Fruit fly (Drosophila melanogaster) whole organism, embryonic: Measurements from ENCODE around the gene CG10510.
A peak's percentile ranks its signal among the peaks of the same experiment; 100 is the strongest.

Experiments
- BtbVII ChIP-seq: fragments of 200-800 bp; sonication (Bioruptor generic); optimal IDR thresholded peaks from 3 replicates; lab custom pipeline; 2017; ENCODE audit warnings: missing biosample characterization, mild to moderate bottlenecking, missing genetic modification characterization
- CG10147 ChIP-seq: fragments of 200-800 bp; sonication (Bioruptor generic); optimal IDR thresholded peaks from 2 replicates; lab custom pipeline; 2019; ENCODE audit warnings: missing biosample characterization, mild to moderate bottlenecking, missing genetic modification characterization, moderate library complexity
- CG10431 ChIP-seq: fragments of 200-800 bp; sonication (Bioruptor generic); optimal IDR thresholded peaks from 3 replicates; lab custom pipeline; 2018; ENCODE audit warnings: missing biosample characterization, mild to moderate bottlenecking, missing genetic modification characterization
- CG11085 ChIP-seq: fragments of 200-800 bp; sonication (Bioruptor generic); IDR thresholded peaks from 2 replicates; pipeline ENCODE4 v1.3.6; 2022; ENCODE audit warnings: missing biosample characterization, missing genetic modification characterization
- CG11093 ChIP-seq: fragments of 200-800 bp; sonication (Bioruptor generic); IDR thresholded peaks from 3 replicates; pipeline ENCODE4 v1.3.6; 2022; ENCODE audit warnings: missing biosample characterization, missing genetic modification characterization
- CG11247 ChIP-seq: fragments of 200-800 bp; sonication (Bioruptor generic); IDR thresholded peaks from 2 replicates; pipeline ENCODE4 v1.3.6; 2022; ENCODE audit warnings: missing biosample characterization, missing genetic modification characterization
- CG11504 ChIP-seq: fragments of 200-800 bp; sonication (Bioruptor generic); optimal IDR thresholded peaks from 3 replicates; lab custom pipeline; 2019; ENCODE audit warnings: missing biosample characterization, mild to moderate bottlenecking, missing genetic modification characterization, moderate library complexity
- CG12236 ChIP-seq: fragments of 200-800 bp; sonication (Bioruptor generic); optimal IDR thresholded peaks from 2 replicates; lab custom pipeline; 2016; ENCODE audit warnings: missing biosample characterization, missing genetic modification characterization
- CG12659 ChIP-seq: fragments of 200-800 bp; sonication (Bioruptor generic); optimal IDR thresholded peaks from 3 replicates; lab custom pipeline; 2017; ENCODE audit warnings: mild to moderate bottlenecking, missing biosample characterization, missing genetic modification reagents, missing genetic modification characterization
- CG14860 ChIP-seq: fragments of 200-800 bp; sonication (Bioruptor generic); IDR thresholded peaks from 3 replicates; pipeline ENCODE4 v1.3.6; 2022; ENCODE audit warnings: missing biosample characterization, missing genetic modification characterization; ENCODE audit not compliant: partially characterized antibody
- CG1647 ChIP-seq: fragments of 200-800 bp; sonication (Bioruptor generic); optimal IDR thresholded peaks from 3 replicates; lab custom pipeline; 2016; ENCODE audit warnings: missing biosample characterization, missing genetic modification characterization
- CG16779 ChIP-seq: fragments of 200-800 bp; sonication (Bioruptor generic); IDR thresholded peaks from 2 replicates; pipeline ENCODE4 v1.3.6; 2022; ENCODE audit warnings: missing biosample characterization, missing genetic modification characterization
- CG17186 ChIP-seq: fragments of 200-800 bp; sonication (Bioruptor generic); optimal IDR thresholded peaks from 3 replicates; lab custom pipeline; 2017; ENCODE audit warnings: missing biosample characterization, missing genetic modification reagents, missing genetic modification characterization
- CG17385 ChIP-seq: fragments of 200-800 bp; sonication (Bioruptor generic); optimal IDR thresholded peaks from 3 replicates; lab custom pipeline; 2018; ENCODE audit warnings: missing biosample characterization, mild to moderate bottlenecking, missing genetic modification characterization
- CG17612 ChIP-seq: fragments of 200-800 bp; sonication (Bioruptor generic); IDR thresholded peaks from 2 replicates; pipeline ENCODE4 v1.3.6; 2022; ENCODE audit warnings: missing biosample characterization, missing genetic modification characterization
- CG31441 ChIP-seq: fragments of 200-800 bp; sonication (Bioruptor generic); IDR thresholded peaks from 2 replicates; pipeline ENCODE4 v1.3.6; 2022; ENCODE audit warnings: missing biosample characterization, missing genetic modification characterization
- CG4617 ChIP-seq: fragments of 200-800 bp; sonication (Bioruptor generic); optimal IDR thresholded peaks from 3 replicates; lab custom pipeline; 2016; ENCODE audit warnings: missing biosample characterization, missing genetic modification characterization, borderline replicate concordance
- CG7357 ChIP-seq: fragments of 200-800 bp; sonication (Bioruptor generic); IDR thresholded peaks from 3 replicates; pipeline ENCODE4 v1.3.6; 2022; ENCODE audit warnings: missing biosample characterization, missing genetic modification characterization
- CG7928 ChIP-seq: fragments of 200-800 bp; sonication (Bioruptor generic); optimal IDR thresholded peaks from 2 replicates; lab custom pipeline; 2017; ENCODE audit warnings: missing biosample characterization, mild to moderate bottlenecking, missing genetic modification characterization
- CG7987 ChIP-seq: fragments of 200-800 bp; sonication (Bioruptor generic); optimal IDR thresholded peaks from 2 replicates; lab custom pipeline; 2018; ENCODE audit warnings: missing biosample characterization, mild to moderate bottlenecking, missing genetic modification characterization, moderate library complexity
- CG8388 ChIP-seq: fragments of 200-800 bp; sonication (Bioruptor generic); optimal IDR thresholded peaks from 2 replicates; lab custom pipeline; 2019; ENCODE audit warnings: missing biosample characterization, mild to moderate bottlenecking, missing genetic modification characterization, moderate library complexity
- CG9215 ChIP-seq: fragments of 200-800 bp; sonication (Bioruptor generic); IDR thresholded peaks from 2 replicates; pipeline ENCODE4 v1.3.6; 2022; ENCODE audit warnings: missing biosample characterization, missing genetic modification characterization
- CG9932 ChIP-seq: fragments of 200-800 bp; sonication (Bioruptor generic); IDR thresholded peaks from 2 replicates; pipeline ENCODE4 v1.3.6; 2022; ENCODE audit warnings: missing biosample characterization, missing genetic modification characterization
- CkIIα-i1 ChIP-seq: fragments of 200-800 bp; sonication (Bioruptor generic); IDR thresholded peaks from 2 replicates; pipeline ENCODE4 v1.3.6; 2022; ENCODE audit warnings: missing biosample characterization, missing genetic modification characterization
- Dad ChIP-seq: fragments of 200-800 bp; sonication (Bioruptor generic); optimal IDR thresholded peaks from 3 replicates; lab custom pipeline; 2016; ENCODE audit warnings: missing biosample characterization, missing genetic modification characterization
- Dref ChIP-seq: fragments of 200-800 bp; sonication (Bioruptor generic); IDR thresholded peaks from 2 replicates; pipeline ENCODE4 v1.3.6; 2022; ENCODE audit warnings: missing biosample characterization, missing genetic modification characterization
- Gug ChIP-seq: fragments of 200-800 bp; sonication (Bioruptor generic); IDR thresholded peaks from 4 replicates; pipeline ENCODE4 v1.3.6; 2022; ENCODE audit warnings: missing biosample characterization, missing genetic modification characterization
- HmgD ChIP-seq: fragments of 200-800 bp; sonication (Bioruptor generic); optimal IDR thresholded peaks from 3 replicates; lab custom pipeline; 2016; ENCODE audit warnings: missing biosample characterization, missing genetic modification characterization
- MTF-1 ChIP-seq: fragments of 200-800 bp; sonication (Bioruptor generic); optimal IDR thresholded peaks from 2 replicates; lab custom pipeline; 2018; ENCODE audit warnings: missing biosample characterization, mild to moderate bottlenecking, missing genetic modification characterization, borderline replicate concordance
- Myb ChIP-seq: fragments of 200-800 bp; sonication (Bioruptor generic); optimal IDR thresholded peaks from 2 replicates; lab custom pipeline; 2016; ENCODE audit warnings: missing biosample characterization, missing genetic modification characterization
- NC2β ChIP-seq: fragments of 200-800 bp; sonication (Bioruptor generic); optimal IDR thresholded peaks from 2 replicates; lab custom pipeline; 2016; ENCODE audit warnings: missing biosample characterization, missing genetic modification characterization
- Oaz ChIP-seq: fragments of 200-800 bp; sonication (Bioruptor generic); IDR thresholded peaks from 2 replicates; pipeline ENCODE4 v1.3.6; 2022; ENCODE audit warnings: missing biosample characterization, missing genetic modification characterization
- Oli ChIP-seq: fragments of 200-800 bp; sonication (Bioruptor generic); optimal IDR thresholded peaks from 2 replicates; lab custom pipeline; 2018; ENCODE audit warnings: missing biosample characterization, mild to moderate bottlenecking, missing genetic modification characterization, moderate library complexity
- Optix ChIP-seq: fragments of 200-800 bp; sonication (Bioruptor generic); IDR thresholded peaks from 3 replicates; pipeline ENCODE4 v1.3.6; 2022; ENCODE audit warnings: missing biosample characterization, missing genetic modification characterization
- Six4 ChIP-seq: fragments of 200-800 bp; sonication (Bioruptor generic); optimal IDR thresholded peaks from 2 replicates; lab custom pipeline; 2016; ENCODE audit warnings: missing biosample characterization, missing genetic modification characterization
- Ssrp ChIP-seq: fragments of 200-800 bp; sonication (Bioruptor generic); optimal IDR thresholded peaks from 2 replicates; lab custom pipeline; 2018; ENCODE audit warnings: missing biosample characterization, mild to moderate bottlenecking, missing genetic modification characterization, moderate library complexity
- Trl ChIP-seq, 3 experiments: fragments of >200 bp in 2 of 3; fragments of 200-800 bp in 1 of 3; sonication (Bioruptor generic) in 1 of 3; optimal IDR thresholded peaks; 2 replicates in 1 of 3; 3 replicates in 2 of 3; lab custom pipeline; 2016 to 2017; ENCODE audit warnings: missing biosample characterization in 1 of 3, missing genetic modification characterization in 1 of 3
- ap ChIP-seq: fragments of 200-800 bp; sonication (Bioruptor generic); IDR thresholded peaks from 2 replicates; pipeline ENCODE4 v1.3.6; 2022; ENCODE audit warnings: missing biosample characterization, missing genetic modification characterization
- bcd ChIP-seq: fragments of 200-800 bp; sonication (Bioruptor generic); optimal IDR thresholded peaks from 2 replicates; lab custom pipeline; 2017; ENCODE audit warnings: missing biosample characterization, mild to moderate bottlenecking, missing genetic modification characterization
- chif ChIP-seq, 2 experiments: fragments of 200-800 bp; sonication (Bioruptor generic); optimal IDR thresholded peaks; 3 replicates each; lab custom pipeline; 2016; ENCODE audit warnings: missing biosample characterization in 2 of 2, missing genetic modification characterization in 2 of 2
- ci ChIP-seq: fragments of 200-800 bp; sonication (Bioruptor generic); IDR thresholded peaks from 3 replicates; pipeline ENCODE4 v1.3.6; 2022; ENCODE audit warnings: missing biosample characterization, missing genetic modification characterization
- danr ChIP-seq: fragments of 200-800 bp; sonication (Bioruptor generic); IDR thresholded peaks from 2 replicates; pipeline ENCODE4 v1.3.6; 2022; ENCODE audit warnings: missing biosample characterization, missing genetic modification characterization
- fd3F ChIP-seq: fragments of 200-800 bp; sonication (Bioruptor generic); optimal IDR thresholded peaks from 2 replicates; lab custom pipeline; 2018; ENCODE audit warnings: missing biosample characterization, mild to moderate bottlenecking, missing genetic modification characterization, moderate library complexity
- gro ChIP-seq: fragments of 200-800 bp; sonication (Bioruptor generic); optimal IDR thresholded peaks from 2 replicates; lab custom pipeline; 2016; ENCODE audit warnings: missing biosample characterization, missing genetic modification characterization
- ind ChIP-seq: fragments of 200-800 bp; sonication (Bioruptor generic); optimal IDR thresholded peaks from 3 replicates; lab custom pipeline; 2016; ENCODE audit warnings: missing biosample characterization, missing genetic modification characterization
- jumu ChIP-seq: fragments of 200-800 bp; sonication (Bioruptor generic); optimal IDR thresholded peaks from 3 replicates; lab custom pipeline; 2016; ENCODE audit warnings: missing biosample characterization, missing genetic modification characterization
- lab ChIP-seq: fragments of 200-800 bp; sonication (Bioruptor generic); optimal IDR thresholded peaks from 3 replicates; lab custom pipeline; 2017; ENCODE audit warnings: missing biosample characterization, missing genetic modification characterization, mild to moderate bottlenecking, moderate library complexity, missing genetic modification reagents
- pzg ChIP-seq: fragments of 200-800 bp; sonication (Bioruptor generic); optimal IDR thresholded peaks from 3 replicates; lab custom pipeline; 2018; ENCODE audit warnings: missing biosample characterization, mild to moderate bottlenecking, missing genetic modification characterization, moderate library complexity
- tx ChIP-seq: fragments of 200-800 bp; sonication (Bioruptor generic); optimal IDR thresholded peaks from 2 replicates; lab custom pipeline; 2016; ENCODE audit warnings: missing biosample characterization, missing genetic modification characterization
- zen2 ChIP-seq: fragments of 200-800 bp; sonication (Bioruptor generic); IDR thresholded peaks from 3 replicates; pipeline ENCODE4 v1.3.6; 2022; ENCODE audit warnings: missing biosample characterization, missing genetic modification characterization; ENCODE audit not compliant: partially characterized antibody

CG10510 gene

DNA sequence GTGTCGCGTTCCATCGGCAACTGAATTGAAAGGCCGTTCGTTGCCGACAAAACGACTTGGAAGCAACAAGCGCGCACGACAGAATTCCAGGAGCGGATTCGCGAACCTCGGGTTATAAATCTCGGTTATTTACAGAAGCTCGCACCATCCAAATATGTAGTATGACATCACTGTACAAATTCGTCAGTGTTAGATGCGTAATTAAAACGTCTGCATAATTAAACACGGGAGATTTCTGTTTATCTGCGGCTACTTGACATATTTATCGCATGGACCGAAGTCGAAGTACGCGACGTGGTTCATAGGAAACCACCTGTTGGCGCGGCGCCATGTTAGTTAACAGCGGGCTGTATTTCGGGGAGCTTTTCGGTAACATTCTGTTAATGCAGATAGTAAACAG is 38.0 kb downstream of the CG10510 start, which contains the start of gene Ac78C (continued):
- TF ChIP-seq CG11247 (GFP tag; lab: Robert Waterston, UW) (peak; percentile 86), pzg (GFP tag; lab: Kevin White, UChicago) (peak; percentile 27), Gug (GFP tag; lab: Robert Waterston, UW) (peak; percentile 90), bcd (GFP tag; lab: Kevin White, UChicago) (peak; percentile 79), CG7987 (GFP tag; lab: Kevin White, UChicago) (peak; percentile 85), CG9932 (peak; percentile 94), Trl (optimal IDR thresholded peaks at IDR 0.05; lab: Kevin White, UChicago) (no peak), Trl (GFP tag; optimal IDR thresholded peaks at IDR 0.05; lab: Kevin White, UChicago) (peak; percentile 89), CG9215 (peak; percentile 83), zen2 (GFP tag; lab: Robert Waterston, UW) (no peak), NC2β (GFP tag; lab: Kevin White, UChicago) (peak; percentile 70), CG11085 (peak; percentile 82), CG17612 (GFP tag; lab: Robert Waterston, UW) (0 out of 2 replicates have a peak, but pooled peaks have one; percentile 19), Oaz (GFP tag; lab: Robert Waterston, UW) (peak; percentile 61; the same call in 1 of the 2 replicates), CG17385 (GFP tag; lab: Kevin White, UChicago) (peak; percentile 71), Six4 (GFP tag; lab: Kevin White, UChicago) (peak; percentile 61), CG10431 (GFP tag; lab: Kevin White, UChicago) (no peak), CG7357 (GFP tag; lab: Robert Waterston, UW) (peak; percentile 70; the same call in 1 of the 3 replicates), CG1647 (GFP tag; lab: Kevin White, UChicago) (peak; percentile 83), CG4617 (GFP tag; lab: Kevin White, UChicago) (peak; percentile 7), CG16779 (GFP tag; lab: Robert Waterston, UW) (peak; percentile 93), Myb (peak; percentile 79), ap (peak; percentile 64), gro (GFP tag; lab: Kevin White, UChicago) (peak; percentile 96), CG8388 (GFP tag; lab: Kevin White, UChicago) (peak; percentile 62), CG10147 (GFP tag; lab: Kevin White, UChicago) (peak; percentile 90), CG12659 (GFP tag; lab: Kevin White, UChicago) (peak; percentile 72), CG7928 (GFP tag; lab: Kevin White, UChicago) (peak; percentile 65), Dad (peak; percentile 91), tx (GFP tag; lab: Kevin White, UChicago) (peak; percentile 84), CG12236 (GFP tag; lab: Kevin White, UChicago) (peak; percentile 11), lab (GFP tag; lab: Kevin White, UChicago) (peak; percentile 96), danr (GFP tag; lab: Robert Waterston, UW) (peak; percentile 69), BtbVII (peak; percentile 90), chif (GFP tag; optimal IDR thresholded peaks at IDR 0.05; lab: Kevin White, UChicago) (peak; percentile 65 to 77), CkIIα-i1 (GFP tag; lab: Robert Waterston, UW) (peak; percentile 35; the same call in 1 of the 2 replicates), CG11093 (GFP tag; lab: Robert Waterston, UW) (peak; percentile 66; the same call in 2 of the 3 replicates), Oli (tag; lab: Kevin White, UChicago) (peak; percentile 77), HmgD (GFP tag; lab: Kevin White, UChicago) (peak; percentile 65), Ssrp (tag; lab: Kevin White, UChicago) (no peak), Optix (GFP tag; lab: Robert Waterston, UW) (peak; percentile 77), MTF-1 (peak; percentile 83), fd3F (GFP tag; lab: Kevin White, UChicago) (peak; percentile 88), CG14860 (GFP tag; lab: Robert Waterston, UW) (no peak), ci (GFP tag; lab: Robert Waterston, UW) (peak; percentile 87), ind (GFP tag; lab: Kevin White, UChicago) (peak; percentile 91), Dref (GFP tag; lab: Robert Waterston, UW) (peak; percentile 32), jumu (GFP tag; lab: Kevin White, UChicago) (peak; percentile 85), CG17186 (GFP tag; lab: Kevin White, UChicago) (peak; percentile 52), CG31441 (GFP tag; lab: Robert Waterston, UW) (no peak; the same call in 1 of the 2 replicates), CG11504 (tag; lab: Kevin White, UChicago) (peak; percentile 82)
